Fruit fly (Drosophila melanogaster): Measurements from ENCODE around the gene Als2.

Als2 gene

dm6 chr3L:21626036-21626614 is 53.4 kb downstream of the Als2 start:
- TF ChIP-seq CG8478 (optimal IDR thresholded peaks at IDR 0.05), result no peak
- no peak for TF ChIP-seq CTCF (optimal IDR thresholded peaks at IDR 0.05)

dm6 chr3L:21625547-21625946 is 54.0 kb downstream of the Als2 start, which contains the start of the genes CG7166 and Alg11:
Gene CG7166 (minus strand): TSS chr3L:21625647.
Gene Alg11 (plus strand): TSS chr3L:21625806.
- no peak for TF ChIP-seq CTCF (optimal IDR thresholded peaks at IDR 0.05)
- TF ChIP-seq CG8478 (optimal IDR thresholded peaks at IDR 0.05), result no peak
